Worm (Caenorhabditis elegans) whole organism, L1 larva: Measurements from ENCODE around the gene F28H6.7.

Experiments
- aly-2 ChIP-seq: fragments of 150-350 bp; optimal IDR thresholded peaks from 2 replicates; lab custom pipeline; 2014; ENCODE audit warnings: missing biosample characterization, missing genetic modification characterization
- lin-13 ChIP-seq: fragments of 150-350 bp; optimal IDR thresholded peaks from 2 replicates; lab custom pipeline; 2014; ENCODE audit warnings: missing biosample characterization, missing genetic modification reagents, missing genetic modification characterization
- nhr-76 ChIP-seq: sonication (generic microtip); optimal IDR thresholded peaks from 2 replicates; lab custom pipeline; 2017; ENCODE audit warnings: missing biosample characterization, missing genetic modification characterization
- skn-1 ChIP-seq: fragments of 150-350 bp; optimal IDR thresholded peaks from 2 replicates; lab custom pipeline; 2014; ENCODE audit warnings: missing biosample characterization, missing genetic modification characterization
- snpc-4 ChIP-seq: fragments of 150-350 bp; optimal IDR thresholded peaks from 2 replicates; lab custom pipeline; 2014; ENCODE audit warnings: missing biosample characterization, missing genetic modification characterization

ce11 chrX:14069528-14069927 is 46.4 kb upstream of the F28H6.7 start:
- TF ChIP-seq skn-1 (no peak), snpc-4 (tag; lab: Kevin White, UChicago) (no peak), aly-2 (tag; lab: Kevin White, UChicago) (no peak), lin-13 (no peak), nhr-76 (tag; lab: Kevin White, UChicago) (no peak)
